Worm (Caenorhabditis elegans) whole organism, L4/young adult: ENCODE results near the gene bir-1.

ENCODE experiments used
- W03F9.2 ChIP-seq: fragments of 150-350 bp; optimal IDR thresholded peaks from 2 replicates; lab custom pipeline; 2014; ENCODE audit warnings: missing biosample characterization, missing genetic modification characterization
- dao-5 ChIP-seq: sonication (generic microtip); optimal IDR thresholded peaks from 2 replicates; lab custom pipeline; 2016; ENCODE audit warnings: missing genotype, missing genetic modification characterization, moderate library complexity, missing compliant biosample characterization
- him-1 ChIP-seq: sonication (generic microtip); optimal IDR thresholded peaks from 2 replicates; lab custom pipeline; 2016; ENCODE audit warnings: missing genotype, missing genetic modification reagents, missing genetic modification characterization, missing compliant biosample characterization

The bir-1 gene

ce11 chrV:11644166-11644565, at the start of gene bir-1:
Gene bir-1 (plus strand): TSS chrV:11644477.
- peak; percentile 44 for TF ChIP-seq him-1 (tag; lab: Kevin White, UChicago)
- no peak for TF ChIP-seq dao-5 (tag; lab: Kevin White, UChicago)
- peak; percentile 34 for TF ChIP-seq W03F9.2

ce11 chrV:11598807-11599206, 45.5 kb upstream of the bir-1 start, which contains the start of gene srx-84:
Gene srx-84 (plus strand): TSS chrV:11599107.
- TF ChIP-seq him-1 (tag; lab: Kevin White, UChicago), result no peak
- no peak for TF ChIP-seq W03F9.2
- no peak for TF ChIP-seq dao-5 (tag; lab: Kevin White, UChicago)

ce11 chrV:11600800-11601199, 43.5 kb upstream of the bir-1 start, which contains the start of gene F35B12.9:
Gene F35B12.9 (plus strand): TSS chrV:11601171.
- no peak for TF ChIP-seq dao-5 (tag; lab: Kevin White, UChicago)
- no peak for TF ChIP-seq him-1 (tag; lab: Kevin White, UChicago)
- no peak for TF ChIP-seq W03F9.2

ce11 chrV:11604484-11604883, 39.8 kb upstream of the bir-1 start, which contains the start of gene dhs-20:
Gene dhs-20 (minus strand): TSS chrV:11604563.
- TF ChIP-seq him-1 (tag; lab: Kevin White, UChicago) (no peak), dao-5 (tag; lab: Kevin White, UChicago) (no peak), W03F9.2 (no peak)

ce11 chrV:11605227-11605626, 39.0 kb upstream of the bir-1 start:
- TF ChIP-seq him-1 (tag; lab: Kevin White, UChicago) (no peak), W03F9.2 (no peak), dao-5 (tag; lab: Kevin White, UChicago) (no peak)

ce11 chrV:11606424-11606823, 37.9 kb upstream of the bir-1 start, which contains the start of gene idpp-16:
Gene idpp-16 (minus strand): TSS chrV:11606524.
- TF ChIP-seq W03F9.2 (no peak), him-1 (tag; lab: Kevin White, UChicago) (no peak), dao-5 (tag; lab: Kevin White, UChicago) (no peak)

ce11 chrV:11610049-11610448, 34.2 kb upstream of the bir-1 start, which contains the start of gene piit-1:
Gene piit-1 (minus strand): TSS chrV:11610149.
- no peak for TF ChIP-seq him-1 (tag; lab: Kevin White, UChicago)
- no peak for TF ChIP-seq dao-5 (tag; lab: Kevin White, UChicago)
- TF ChIP-seq W03F9.2, result no peak

- TF ChIP-seq W03F9.2, result peak; percentile 34
- TF ChIP-seq dao-5 (tag; lab: Kevin White, UChicago), result no peak
- TF ChIP-seq him-1 (tag; lab: Kevin White, UChicago), result no peak
Observed at ce11 chrV:11610481-11610880, 33.8 kb upstream of the bir-1 start, which contains the start of gene sas-5. Gene sas-5 (plus strand): TSS chrV:11610737.

ce11 chrV:11613007-11613406, 31.3 kb upstream of the bir-1 start, which contains the start of gene tag-290:
Gene tag-290 (plus strand): TSS chrV:11613307.
- TF ChIP-seq him-1 (tag; lab: Kevin White, UChicago) (no peak), W03F9.2 (no peak), dao-5 (tag; lab: Kevin White, UChicago) (no peak)

- TF ChIP-seq him-1 (tag; lab: Kevin White, UChicago) (no peak), dao-5 (tag; lab: Kevin White, UChicago) (no peak), W03F9.2 (no peak)
Observed at ce11 chrV:11614805-11615497, 29.3 kb upstream of the bir-1 start.

ce11 chrV:11615948-11616681, 28.2 kb upstream of the bir-1 start, which contains the start of gene nlp-24:
Gene nlp-24 (plus strand): TSS chrV:11616376.
- no peak for TF ChIP-seq him-1 (tag; lab: Kevin White, UChicago)
- TF ChIP-seq W03F9.2, result no peak
- no peak for TF ChIP-seq dao-5 (tag; lab: Kevin White, UChicago)

- TF ChIP-seq him-1 (tag; lab: Kevin White, UChicago) (no peak), W03F9.2 (no peak), dao-5 (tag; lab: Kevin White, UChicago) (no peak)
Observed at ce11 chrV:11616813-11617212, 27.5 kb upstream of the bir-1 start.

- TF ChIP-seq dao-5 (tag; lab: Kevin White, UChicago), result no peak
- no peak for TF ChIP-seq him-1 (tag; lab: Kevin White, UChicago)
- TF ChIP-seq W03F9.2, result no peak
Observed at ce11 chrV:11618173-11618572, 26.1 kb upstream of the bir-1 start, which contains the start of gene glb-15. Gene glb-15 (minus strand): TSS chrV:11618273.

- no peak for TF ChIP-seq him-1 (tag; lab: Kevin White, UChicago)
- no peak for TF ChIP-seq dao-5 (tag; lab: Kevin White, UChicago)
- no peak for TF ChIP-seq W03F9.2
Observed at ce11 chrV:11620081-11620480, 24.2 kb upstream of the bir-1 start.
